Worm (Caenorhabditis elegans) whole organism, mixed stage, embryonic: Measurements from ENCODE around the gene scc-1.

Experiments
- M03D4.4 ChIP-seq: sonication (generic microtip); optimal IDR thresholded peaks from 2 replicates; lab custom pipeline; 2017; ENCODE audit warnings: mild to moderate bottlenecking, missing genetic modification characterization, missing compliant biosample characterization
- bed-3 ChIP-seq: fragments of 200-800 bp; sonication (Bioruptor generic); optimal IDR thresholded peaks from 3 replicates; lab custom pipeline; 2018; ENCODE audit warnings: mild to moderate bottlenecking, missing genetic modification characterization, moderate library complexity, missing compliant biosample characterization
- blmp-1 ChIP-seq: fragments of 150-350 bp; optimal IDR thresholded peaks from 2 replicates; lab custom pipeline; 2014; ENCODE audit warnings: missing biosample characterization, missing genetic modification characterization
- ceh-39 ChIP-seq: fragments of 150-350 bp; optimal IDR thresholded peaks from 2 replicates; lab custom pipeline; 2014; ENCODE audit warnings: missing biosample characterization, missing genetic modification characterization
- ceh-43 ChIP-seq: fragments of 200-800 bp; sonication (Bioruptor generic); optimal IDR thresholded peaks from 2 replicates; lab custom pipeline; 2018; ENCODE audit warnings: mild to moderate bottlenecking, missing genetic modification characterization, moderate library complexity, missing compliant biosample characterization
- ces-1 ChIP-seq: fragments of 150-350 bp; optimal IDR thresholded peaks from 2 replicates; lab custom pipeline; 2014; ENCODE audit warnings: missing biosample characterization, missing genetic modification reagents, missing genetic modification characterization
- cnd-1 ChIP-seq: fragments of 200-800 bp; sonication (Bioruptor generic); optimal IDR thresholded peaks from 2 replicates; lab custom pipeline; 2018; ENCODE audit warnings: mild to moderate bottlenecking, missing genetic modification characterization, missing compliant biosample characterization
- drap-1 ChIP-seq: fragments of 200-800 bp; sonication (Bioruptor generic); optimal IDR thresholded peaks from 3 replicates; lab custom pipeline; 2018; ENCODE audit warnings: mild to moderate bottlenecking, missing genetic modification characterization, missing compliant biosample characterization
- elt-1 ChIP-seq: sonication (generic microtip); optimal IDR thresholded peaks from 2 replicates; lab custom pipeline; 2017; ENCODE audit warnings: missing genetic modification characterization, mild to moderate bottlenecking, missing compliant biosample characterization, antibody characterized with exemption, moderate library complexity, borderline replicate concordance; ENCODE audit not compliant: insufficient read depth
- elt-3 ChIP-seq: fragments of 150-350 bp; optimal IDR thresholded peaks from 2 replicates; lab custom pipeline; 2014; ENCODE audit warnings: missing biosample characterization, missing genetic modification characterization
- flh-1 ChIP-seq: fragments of 200-800 bp; sonication (Bioruptor generic); optimal IDR thresholded peaks from 2 replicates; lab custom pipeline; 2018; ENCODE audit warnings: mild to moderate bottlenecking, missing genetic modification characterization, moderate library complexity, missing compliant biosample characterization
- ham-2 ChIP-seq: fragments of 200-800 bp; sonication (Bioruptor generic); optimal IDR thresholded peaks from 2 replicates; lab custom pipeline; 2018; ENCODE audit warnings: mild to moderate bottlenecking, missing genetic modification characterization, missing compliant biosample characterization
- hlh-1 ChIP-seq: fragments of 150-350 bp; optimal IDR thresholded peaks from 2 replicates; lab custom pipeline; 2014; ENCODE audit warnings: missing biosample characterization, missing genetic modification reagents, missing genetic modification characterization
- lin-13 ChIP-seq: fragments of 150-350 bp; optimal IDR thresholded peaks from 2 replicates; lab custom pipeline; 2014; ENCODE audit warnings: missing biosample characterization, missing genetic modification characterization
- lsy-2 ChIP-seq: fragments of 150-350 bp; optimal IDR thresholded peaks from 2 replicates; lab custom pipeline; 2014; ENCODE audit warnings: missing biosample characterization, missing genetic modification characterization
- mab-5 ChIP-seq: fragments of 150-350 bp; optimal IDR thresholded peaks from 2 replicates; lab custom pipeline; 2014; ENCODE audit warnings: missing biosample characterization, missing genetic modification characterization
- mep-1 ChIP-seq: fragments of 150-350 bp; optimal IDR thresholded peaks from 2 replicates; lab custom pipeline; 2017; ENCODE audit warnings: missing biosample characterization, missing genetic modification reagents, missing genetic modification characterization, inconsistent platforms
- mls-2 ChIP-seq: sonication (generic microtip); optimal IDR thresholded peaks from 2 replicates; lab custom pipeline; 2016; ENCODE audit warnings: mild to moderate bottlenecking, missing genetic modification characterization, moderate library complexity, missing compliant biosample characterization
- nhr-12 ChIP-seq: fragments of 150-350 bp; optimal IDR thresholded peaks from 2 replicates; lab custom pipeline; 2014; ENCODE audit warnings: missing biosample characterization, missing genetic modification characterization
- nhr-2 ChIP-seq: fragments of 150-350 bp; optimal IDR thresholded peaks from 2 replicates; lab custom pipeline; 2014; ENCODE audit warnings: missing biosample characterization, missing genetic modification characterization
- nhr-237 ChIP-seq: fragments of 150-350 bp; optimal IDR thresholded peaks from 2 replicates; lab custom pipeline; 2014; ENCODE audit warnings: missing biosample characterization, missing genetic modification characterization
- nhr-28 ChIP-seq: fragments of 150-350 bp; optimal IDR thresholded peaks from 2 replicates; lab custom pipeline; 2014; ENCODE audit warnings: missing biosample characterization, missing genetic modification characterization
- nhr-76 ChIP-seq: sonication (generic microtip); optimal IDR thresholded peaks from 2 replicates; lab custom pipeline; 2017; ENCODE audit warnings: missing biosample characterization, missing genetic modification characterization
- pha-4 ChIP-seq: fragments of 150-350 bp; optimal IDR thresholded peaks from 2 replicates; lab custom pipeline; 2018; ENCODE audit warnings: missing biosample characterization, missing genetic modification reagents, missing genetic modification characterization
- sem-2 ChIP-seq: fragments of 200-800 bp; sonication (Bioruptor generic); optimal IDR thresholded peaks from 2 replicates; lab custom pipeline; 2018; ENCODE audit warnings: mild to moderate bottlenecking, missing genetic modification characterization, missing compliant biosample characterization
- snpc-4 ChIP-seq: fragments of 150-350 bp; optimal IDR thresholded peaks from 2 replicates; lab custom pipeline; 2014; ENCODE audit warnings: missing biosample characterization, missing genetic modification characterization
- sptf-1 ChIP-seq: sonication (generic microtip); optimal IDR thresholded peaks from 2 replicates; lab custom pipeline; 2017; ENCODE audit warnings: mild to moderate bottlenecking, missing genetic modification characterization, moderate library complexity, missing compliant biosample characterization
- tbx-8 ChIP-seq: fragments of 200-800 bp; sonication (Bioruptor generic); optimal IDR thresholded peaks from 2 replicates; lab custom pipeline; 2018; ENCODE audit warnings: mild to moderate bottlenecking, missing genetic modification characterization, moderate library complexity, missing compliant biosample characterization
- unc-120 ChIP-seq: sonication (generic microtip); optimal IDR thresholded peaks from 2 replicates; lab custom pipeline; 2017; ENCODE audit warnings: missing genetic modification characterization, missing compliant biosample characterization; ENCODE audit not compliant: poor library complexity, severe bottlenecking
- unc-39 ChIP-seq: fragments of 150-350 bp; optimal IDR thresholded peaks from 2 replicates; lab custom pipeline; 2014; ENCODE audit warnings: missing biosample characterization, missing genetic modification characterization
- unc-62 ChIP-seq: fragments of 150-350 bp; optimal IDR thresholded peaks from 2 replicates; lab custom pipeline; 2014; ENCODE audit warnings: missing biosample characterization, missing genetic modification reagents, missing genetic modification characterization

Gene scc-1

ce11 chrII:4710120-4710519 lies 11.6 kb downstream of the scc-1 start, which contains the start of gene tag-151:
Gene tag-151, plus strand, starts transcription at chrII:4710277.
- no peak for TF ChIP-seq nhr-12 (tag; lab: Kevin White, UChicago)
- TF ChIP-seq pha-4 (tag; lab: Kevin White, UChicago) = no peak
- no peak for TF ChIP-seq mab-5
- TF ChIP-seq nhr-28 = no peak
- TF ChIP-seq sem-2 = no peak
- no peak for TF ChIP-seq M03D4.4
- TF ChIP-seq, all 35 proteins: peak for 0

ce11 chrII:4710813-4711212 lies 12.3 kb downstream of the scc-1 start:
- TF ChIP-seq flh-1 (GFP tag; lab: Kevin White, UChicago) (no peak), nhr-2 (tag; lab: Kevin White, UChicago) (no peak), snpc-4 (tag; lab: Kevin White, UChicago) (no peak), tbx-8 (GFP tag; lab: Kevin White, UChicago) (no peak), mep-1 (tag; lab: Kevin White, UChicago) (no peak), bed-3 (GFP tag; lab: Kevin White, UChicago) (no peak), ces-1 (GFP tag; lab: Kevin White, UChicago) (no peak), cnd-1 (no peak)

- no peak for TF ChIP-seq mab-5
- TF ChIP-seq tbx-8 (GFP tag; lab: Kevin White, UChicago) = no peak
- no peak for TF ChIP-seq nhr-28
- TF ChIP-seq hlh-1 (tag; lab: Kevin White, UChicago) = no peak
- no peak for TF ChIP-seq elt-1
- no peak for TF ChIP-seq lsy-2 (tag; lab: Kevin White, UChicago)
- TF ChIP-seq blmp-1 = no peak
- TF ChIP-seq, all 35 proteins: peak for 0
Measured at ce11 chrII:4715676-4716075, 17.2 kb downstream of the scc-1 start, which contains the start of gene F41C3.8. Gene F41C3.8, plus strand, starts transcription at chrII:4716046.

- no peak for TF ChIP-seq nhr-2 (tag; lab: Kevin White, UChicago)
- TF ChIP-seq sptf-1 (tag; lab: Kevin White, UChicago) = no peak
- TF ChIP-seq ces-1 (GFP tag; lab: Kevin White, UChicago) = no peak
- no peak for TF ChIP-seq nhr-28
- no peak for TF ChIP-seq mls-2
- no peak for TF ChIP-seq unc-39
- TF ChIP-seq hlh-1 (tag; lab: Kevin White, UChicago) = peak; percentile 12
Measured at ce11 chrII:4726120-4726519, 27.6 kb downstream of the scc-1 start, which contains the start of gene F10G7.10. Gene F10G7.10, minus strand, starts transcription at chrII:4726264.

ce11 chrII:4726750-4727384 lies 28.3 kb downstream of the scc-1 start:
- TF ChIP-seq elt-1 (no peak), unc-120 (tag; lab: Kevin White, UChicago) (no peak), elt-3 (no peak), drap-1 (GFP tag; lab: Kevin White, UChicago) (no peak), hlh-1 (tag; lab: Kevin White, UChicago) (no peak), unc-62 (no peak), lsy-2 (tag; lab: Kevin White, UChicago) (no peak), unc-39 (no peak), pha-4 (tag; lab: Kevin White, UChicago) (no peak), nhr-12 (tag; lab: Kevin White, UChicago) (no peak), M03D4.4 (no peak)

- TF ChIP-seq mls-2 = no peak
- TF ChIP-seq M03D4.4 = no peak
- no peak for TF ChIP-seq ceh-39 (tag; lab: Kevin White, UChicago)
- TF ChIP-seq nhr-2 (tag; lab: Kevin White, UChicago) = no peak
- no peak for TF ChIP-seq ces-1 (GFP tag; lab: Kevin White, UChicago)
- TF ChIP-seq elt-3 = no peak
- no peak for TF ChIP-seq ham-2 (GFP tag; lab: Kevin White, UChicago)
- no peak for TF ChIP-seq sptf-1 (tag; lab: Kevin White, UChicago)
- no peak for TF ChIP-seq mab-5
- TF ChIP-seq unc-120 (tag; lab: Kevin White, UChicago) = no peak
- TF ChIP-seq nhr-237 (tag; lab: Kevin White, UChicago) = no peak
- no peak for TF ChIP-seq blmp-1
- TF ChIP-seq ceh-43 (GFP tag; lab: Kevin White, UChicago) = no peak
- no peak for TF ChIP-seq nhr-76 (tag; lab: Kevin White, UChicago)
- TF ChIP-seq unc-62 = no peak
- no peak for TF ChIP-seq hlh-1 (tag; lab: Kevin White, UChicago)
- no peak for TF ChIP-seq flh-1 (GFP tag; lab: Kevin White, UChicago)
- TF ChIP-seq lin-13 = no peak
- TF ChIP-seq tbx-8 (GFP tag; lab: Kevin White, UChicago) = no peak
- TF ChIP-seq, all 35 proteins: peak for 0
Measured at ce11 chrII:4727769-4728168, 29.2 kb downstream of the scc-1 start, which contains the start of gene ttr-41. Gene ttr-41, minus strand, starts transcription at chrII:4727869.
